1 fruit fly cellular context compared by ENCODE assay signal in genomic region chr3L:21205496-21205824, dm6.
A peak's percentile ranks its signal among the peaks of the same experiment; 100 is the strongest.
TF ChIP-seq lines count a peak whose summit lies in the region.

No protein-coding gene starts in this region.

TF ChIP-seq in whole organism, embryonic, 481 proteins besides CTCF, POLR2A, EP300 and RAD21 (continued from another document):
- TF ChIP-seq mirr (GFP tag; optimal IDR thresholded peaks at IDR 0.05; lab: Kevin White, UChicago) (no peak), CG7372 (GFP tag; IDR thresholded peaks at IDR 0.05; lab: Robert Waterston, UW) (no peak), CG13424 (tag; optimal IDR thresholded peaks at IDR 0.05; lab: Kevin White, UChicago) (no peak), slbo (GFP tag; IDR thresholded peaks at IDR 0.05; lab: Robert Waterston, UW) (no peak), NfI (GFP tag; optimal IDR thresholded peaks at IDR 0.05; lab: Kevin White, UChicago) (no peak), CG1024 (GFP tag; IDR thresholded peaks at IDR 0.05; lab: Robert Waterston, UW) (no peak), CG10321 (GFP tag; IDR thresholded peaks at IDR 0.05; lab: Robert Waterston, UW) (no peak), CG8089 (GFP tag; optimal IDR thresholded peaks at IDR 0.05; lab: Kevin White, UChicago) (no peak), Atf-2 (GFP tag; optimal IDR thresholded peaks at IDR 0.05; lab: Kevin White, UChicago) (no peak), dimm (GFP tag; IDR thresholded peaks at IDR 0.05; lab: Robert Waterston, UW) (no peak), CG6791 (GFP tag; IDR thresholded peaks at IDR 0.05; lab: Robert Waterston, UW; ENCODE audit: partially characterized antibody) (no peak), luna (GFP tag; optimal IDR thresholded peaks at IDR 0.05; lab: Kevin White, UChicago) (no peak), CoRest (tag; optimal IDR thresholded peaks at IDR 0.05; lab: Kevin White, UChicago) (no peak), p53 (GFP tag; optimal IDR thresholded peaks at IDR 0.05; lab: Kevin White, UChicago) (no peak), CG34422 (GFP tag; IDR thresholded peaks at IDR 0.05; lab: Robert Waterston, UW) (0 out of 3 replicates have a peak, but pooled peaks have one; percentile 13), NC2β (GFP tag; optimal IDR thresholded peaks at IDR 0.05; lab: Kevin White, UChicago) (no peak), tx (GFP tag; optimal IDR thresholded peaks at IDR 0.05; lab: Kevin White, UChicago) (no peak), CG34224 (GFP tag; IDR thresholded peaks at IDR 0.05; lab: Robert Waterston, UW; ENCODE audit: partially characterized antibody) (peak; percentile 42; the same call in 1 of the 3 replicates), zfh1 (GFP tag; IDR thresholded peaks at IDR 0.05; lab: Robert Waterston, UW) (no peak), gt (GFP tag; IDR thresholded peaks at IDR 0.05; lab: Robert Waterston, UW) (no peak), Dp (GFP tag; optimal IDR thresholded peaks at IDR 0.05; lab: Kevin White, UChicago) (no peak), Deaf1 (tag; optimal IDR thresholded peaks at IDR 0.05; lab: Kevin White, UChicago) (peak; percentile 28), CG7357 (GFP tag; IDR thresholded peaks at IDR 0.05; lab: Robert Waterston, UW) (no peak), GATAe (GFP tag; conservative IDR thresholded peaks at IDR 0.05; lab: Robert Waterston, UW) (no peak), CG32532 (GFP tag; IDR thresholded peaks at IDR 0.05; lab: Robert Waterston, UW) (peak; percentile 56), Oli (tag; optimal IDR thresholded peaks at IDR 0.05; lab: Kevin White, UChicago) (no peak), fd3F (GFP tag; optimal IDR thresholded peaks at IDR 0.05; lab: Kevin White, UChicago) (no peak), amos (GFP tag; IDR thresholded peaks at IDR 0.05; lab: Robert Waterston, UW; ENCODE audit: partially characterized antibody) (peak; percentile 39; the same call in 1 of the 2 replicates), H2.0 (GFP tag; IDR thresholded peaks at IDR 0.05; lab: Robert Waterston, UW) (no peak), tna (GFP tag; IDR thresholded peaks at IDR 0.05; lab: Robert Waterston, UW; ENCODE audit: partially characterized antibody) (no peak), Bgb (GFP tag; IDR thresholded peaks at IDR 0.05; lab: Robert Waterston, UW; ENCODE audit: partially characterized antibody) (peak; percentile 58; the same call in 1 of the 2 replicates), Sry-β (GFP tag; optimal IDR thresholded peaks at IDR 0.05; lab: Kevin White, UChicago) (no peak), CG10209 (GFP tag; optimal IDR thresholded peaks at IDR 0.05; lab: Kevin White, UChicago) (no peak), aop (GFP tag; IDR thresholded peaks at IDR 0.05; lab: Robert Waterston, UW) (no peak), CG18262 (tag; optimal IDR thresholded peaks at IDR 0.05; lab: Kevin White, UChicago) (no peak), CG11723 (GFP tag; optimal IDR thresholded peaks at IDR 0.05; lab: Kevin White, UChicago) (no peak), CG31224 (GFP tag; IDR thresholded peaks at IDR 0.05; lab: Robert Waterston, UW) (no peak), Atf6 (GFP tag; IDR thresholded peaks at IDR 0.05; lab: Robert Waterston, UW) (peak; percentile 45), Med (GFP tag; lab: Kevin White, UChicago) (peak; percentile 72), Sry-δ (GFP tag; optimal IDR thresholded peaks at IDR 0.05; lab: Kevin White, UChicago) (no peak), Usf (GFP tag; optimal IDR thresholded peaks at IDR 0.05; lab: Kevin White, UChicago) (no peak), ci (GFP tag; IDR thresholded peaks at IDR 0.05; lab: Robert Waterston, UW) (no peak), crol (GFP tag; IDR thresholded peaks at IDR 0.05; lab: Robert Waterston, UW) (no peak), tgo (GFP tag; IDR thresholded peaks at IDR 0.05; lab: Robert Waterston, UW) (no peak), bowl (GFP tag; IDR thresholded peaks at IDR 0.05; lab: Robert Waterston, UW) (no peak), fd96Cb (tag; optimal IDR thresholded peaks at IDR 0.05; lab: Kevin White, UChicago) (no peak), CG15479 (GFP tag; optimal IDR thresholded peaks at IDR 0.05; lab: Kevin White, UChicago) (no peak), Jarid2 (GFP tag; optimal IDR thresholded peaks at IDR 0.05; lab: Kevin White, UChicago) (peak; percentile 65), bigmax (GFP tag; optimal IDR thresholded peaks at IDR 0.05; lab: Kevin White, UChicago) (no peak), CG30431 (GFP tag; optimal IDR thresholded peaks at IDR 0.05; lab: Kevin White, UChicago) (no peak), CG42726 (GFP tag; IDR thresholded peaks at IDR 0.05; lab: Robert Waterston, UW; ENCODE audit: partially characterized antibody) (peak; percentile 52; the same call in 1 of the 2 replicates), CG30020 (tag; optimal IDR thresholded peaks at IDR 0.05; lab: Kevin White, UChicago) (no peak), CG2116 (GFP tag; optimal IDR thresholded peaks at IDR 0.05; lab: Kevin White, UChicago) (no peak), Ada2b (GFP tag; IDR thresholded peaks at IDR 0.05; lab: Robert Waterston, UW) (no peak), CG14965 (GFP tag; optimal IDR thresholded peaks at IDR 0.05; lab: Kevin White, UChicago; ENCODE audit: borderline replicate concordance) (no peak), CG14441 (GFP tag; IDR thresholded peaks at IDR 0.05; lab: Robert Waterston, UW) (0 out of 2 replicates have a peak, but pooled peaks have one; percentile 10), CG11085 (GFP tag; IDR thresholded peaks at IDR 0.05; lab: Robert Waterston, UW) (no peak), wdn (GFP tag; IDR thresholded peaks at IDR 0.05; lab: Robert Waterston, UW) (no peak), sima (GFP tag; optimal IDR thresholded peaks at IDR 0.05; lab: Kevin White, UChicago) (no peak), CG3995 (GFP tag; optimal IDR thresholded peaks at IDR 0.05; lab: Kevin White, UChicago) (no peak), HLHmδ (GFP tag; optimal IDR thresholded peaks at IDR 0.05; lab: Kevin White, UChicago) (no peak), cas (GFP tag; IDR thresholded peaks at IDR 0.05; lab: Robert Waterston, UW) (no peak), h (optimal IDR thresholded peaks at IDR 0.05; lab: Kevin White, UChicago) (no peak), Xrp1 (GFP tag; IDR thresholded peaks at IDR 0.05; lab: Robert Waterston, UW) (no peak), BEAF-32 (GFP tag; optimal IDR thresholded peaks at IDR 0.05; lab: Kevin White, UChicago) (no peak), Opbp (GFP tag; IDR thresholded peaks at IDR 0.05; lab: Robert Waterston, UW; ENCODE audit: partially characterized antibody) (no peak), CG4820 (GFP tag; optimal IDR thresholded peaks at IDR 0.05; lab: Kevin White, UChicago) (no peak), Dip2 (GFP tag; IDR thresholded peaks at IDR 0.05; lab: Robert Waterston, UW) (no peak), CG4730 (GFP tag; IDR thresholded peaks at IDR 0.05; lab: Robert Waterston, UW) (no peak), Ets65A (GFP tag; lab: Kevin White, UChicago) (peak; percentile 42), Awh (GFP tag; IDR thresholded peaks at IDR 0.05; lab: Robert Waterston, UW) (no peak), jumu (GFP tag; optimal IDR thresholded peaks at IDR 0.05; lab: Kevin White, UChicago) (no peak), NC2α (GFP tag; optimal IDR thresholded peaks at IDR 0.05; lab: Kevin White, UChicago) (no peak), sug (tag; optimal IDR thresholded peaks at IDR 0.05; lab: Kevin White, UChicago) (no peak), CG17568 (GFP tag; optimal IDR thresholded peaks at IDR 0.05; lab: Kevin White, UChicago) (no peak), Meics (GFP tag; optimal IDR thresholded peaks at IDR 0.05; lab: Kevin White, UChicago) (no peak), vvl (GFP tag; IDR thresholded peaks at IDR 0.05; lab: Robert Waterston, UW) (no peak; the same call in 1 of the 2 replicates)
